Fruit fly (Drosophila melanogaster): Measurements from ENCODE around the gene Art3.

- TF ChIP-seq Dll (optimal IDR thresholded peaks at IDR 0.05) (no peak), EcR (GFP tag; optimal IDR thresholded peaks at IDR 0.05) (no peak), psq (optimal IDR thresholded peaks at IDR 0.05) (no peak), usp (GFP tag; optimal IDR thresholded peaks at IDR 0.05) (no peak), pan (optimal IDR thresholded peaks at IDR 0.05) (no peak)
These were observed 20.3 kb downstream of the Art3 start, which contains the start of the genes Spn88Eb and Mau2 for dm6 chr3R:15208712-15209499.

All from whole organism.